Fruit fly (Drosophila melanogaster) whole organism, embryonic: ENCODE measurements around the gene 14-3-3epsilon.

ENCODE experiments used
- Aef1 ChIP-seq: fragments of 200-800 bp; sonication (Bioruptor generic); IDR thresholded peaks from 3 replicates; pipeline ENCODE4 v1.3.6; 2022; ENCODE audit warnings: missing biosample characterization, missing genetic modification characterization
- Atf-2 ChIP-seq: fragments of 200-800 bp; sonication (Bioruptor generic); optimal IDR thresholded peaks from 2 replicates; lab custom pipeline; 2016; ENCODE audit warnings: missing biosample characterization, missing genetic modification characterization
- Atf6 ChIP-seq: fragments of 200-800 bp; sonication (Bioruptor generic); IDR thresholded peaks from 2 replicates; pipeline ENCODE4 v1.3.6; 2022; ENCODE audit warnings: missing biosample characterization, missing genetic modification characterization
- Bgb ChIP-seq: fragments of 200-800 bp; sonication (Bioruptor generic); IDR thresholded peaks from 2 replicates; pipeline ENCODE4 v1.3.6; 2022; ENCODE audit warnings: missing biosample characterization, missing genetic modification characterization; ENCODE audit not compliant: partially characterized antibody
- C15 ChIP-seq: fragments of 200-800 bp; sonication (Bioruptor generic); IDR thresholded peaks from 3 replicates; pipeline ENCODE4 v1.3.6; 2022; ENCODE audit warnings: missing biosample characterization, missing genetic modification characterization
- CG11560 ChIP-seq: fragments of 200-800 bp; sonication (Bioruptor generic); IDR thresholded peaks from 3 replicates; pipeline ENCODE4 v1.3.6; 2022; ENCODE audit warnings: missing biosample characterization, missing genetic modification characterization
- CG11696 ChIP-seq: fragments of 200-800 bp; sonication (Bioruptor generic); IDR thresholded peaks from 2 replicates; pipeline ENCODE4 v1.3.6; 2022; ENCODE audit warnings: missing biosample characterization, missing genetic modification characterization
- CG11723 ChIP-seq: fragments of 200-800 bp; sonication (Bioruptor generic); optimal IDR thresholded peaks from 2 replicates; lab custom pipeline; 2017; ENCODE audit warnings: missing biosample characterization, mild to moderate bottlenecking, missing genetic modification characterization
- CG12299 ChIP-seq: fragments of 200-800 bp; sonication (Bioruptor generic); optimal IDR thresholded peaks from 2 replicates; lab custom pipeline; 2018; ENCODE audit warnings: missing biosample characterization, mild to moderate bottlenecking, missing genetic modification characterization
- CG2120 ChIP-seq: fragments of 200-800 bp; sonication (Bioruptor generic); optimal IDR thresholded peaks from 3 replicates; lab custom pipeline; 2016; ENCODE audit warnings: missing biosample characterization, missing genetic modification characterization
- CG2129 ChIP-seq: fragments of 200-800 bp; sonication (Bioruptor generic); IDR thresholded peaks from 2 replicates; pipeline ENCODE4 v1.3.6; 2022; ENCODE audit warnings: missing biosample characterization, missing genetic modification characterization; ENCODE audit not compliant: partially characterized antibody
- CG30431 ChIP-seq: fragments of 200-800 bp; sonication (Bioruptor generic); optimal IDR thresholded peaks from 2 replicates; lab custom pipeline; 2017; ENCODE audit warnings: missing biosample characterization, missing genetic modification characterization
- CG32532 ChIP-seq: fragments of 200-800 bp; sonication (Bioruptor generic); IDR thresholded peaks from 2 replicates; pipeline ENCODE4 v1.3.6; 2022; ENCODE audit warnings: missing biosample characterization, missing genetic modification characterization
- CG33213 ChIP-seq: fragments of 200-800 bp; sonication (Bioruptor generic); optimal IDR thresholded peaks from 3 replicates; lab custom pipeline; 2016; ENCODE audit warnings: missing biosample characterization, missing genetic modification characterization
- CG3726 ChIP-seq: fragments of 200-800 bp; sonication (Bioruptor generic); IDR thresholded peaks from 3 replicates; pipeline ENCODE4, ENCODE4 v1.3.6; 2022; ENCODE audit warnings: missing biosample characterization, missing genetic modification characterization
- CG4282 ChIP-seq: fragments of 200-800 bp; sonication (Bioruptor generic); optimal IDR thresholded peaks from 2 replicates; lab custom pipeline; 2016; ENCODE audit warnings: missing biosample characterization, missing genetic modification characterization
- CG4424 ChIP-seq: fragments of 200-800 bp; sonication (Bioruptor generic); optimal IDR thresholded peaks from 3 replicates; lab custom pipeline; 2016; ENCODE audit warnings: missing biosample characterization, missing genetic modification characterization
- CG7556 ChIP-seq: fragments of 200-800 bp; sonication (Bioruptor generic); optimal IDR thresholded peaks from 2 replicates; lab custom pipeline; 2017; ENCODE audit warnings: missing biosample characterization, mild to moderate bottlenecking, missing genetic modification characterization
- CG7963 ChIP-seq: fragments of 200-800 bp; sonication (Bioruptor generic); IDR thresholded peaks from 3 replicates; pipeline ENCODE4 v1.3.6; 2022; ENCODE audit warnings: missing biosample characterization, missing genetic modification characterization; ENCODE audit not compliant: partially characterized antibody
- CG7987 ChIP-seq: fragments of 200-800 bp; sonication (Bioruptor generic); optimal IDR thresholded peaks from 2 replicates; lab custom pipeline; 2018; ENCODE audit warnings: missing biosample characterization, mild to moderate bottlenecking, missing genetic modification characterization, moderate library complexity
- CG8290 ChIP-seq, 3 experiments: fragments of 200-800 bp; sonication (Bioruptor generic); optimal IDR thresholded peaks; 2 replicates each; lab custom pipeline; 2016 to 2019; ENCODE audit warnings: missing biosample characterization in 3 of 3, missing genetic modification characterization in 3 of 3, mild to moderate bottlenecking in 2 of 3, moderate library complexity in 1 of 3
- CG9437 ChIP-seq: fragments of 200-800 bp; sonication (Bioruptor generic); optimal IDR thresholded peaks from 2 replicates; lab custom pipeline; 2018; ENCODE audit warnings: missing biosample characterization, mild to moderate bottlenecking, missing genetic modification characterization
- HLHmδ ChIP-seq: fragments of 200-800 bp; sonication (Bioruptor generic); optimal IDR thresholded peaks from 2 replicates; lab custom pipeline; 2018; ENCODE audit warnings: missing biosample characterization, mild to moderate bottlenecking, missing genetic modification characterization, moderate library complexity
- Hr51 ChIP-seq, 2 experiments: fragments of 200-800 bp; sonication (Bioruptor generic); optimal IDR thresholded peaks; 2 replicates in 1 of 2; 3 replicates in 1 of 2; lab custom pipeline; 2016 to 2018; ENCODE audit warnings: missing biosample characterization in 2 of 2, missing genetic modification characterization in 2 of 2, mild to moderate bottlenecking in 1 of 2, moderate library complexity in 1 of 2
- Meics ChIP-seq: fragments of 200-800 bp; sonication (Bioruptor generic); optimal IDR thresholded peaks from 2 replicates; lab custom pipeline; 2017; ENCODE audit warnings: missing biosample characterization, mild to moderate bottlenecking, missing genetic modification characterization
- NFAT ChIP-seq: fragments of 200-800 bp; sonication (Bioruptor generic); IDR thresholded peaks from 2 replicates; pipeline ENCODE4 v1.3.6; 2022; ENCODE audit warnings: missing biosample characterization, missing genetic modification characterization
- Ptx1 ChIP-seq: fragments of 200-800 bp; sonication (Bioruptor generic); IDR thresholded peaks from 2 replicates; pipeline ENCODE4 v1.3.6; 2022; ENCODE audit warnings: missing biosample characterization, missing genetic modification characterization
- Side ChIP-seq: fragments of 200-800 bp; sonication (Bioruptor generic); optimal IDR thresholded peaks from 2 replicates; lab custom pipeline; 2016; ENCODE audit warnings: missing biosample characterization, missing genetic modification characterization
- Sin3A ChIP-seq: fragments of >200 bp; optimal IDR thresholded peaks from 2 replicates; lab custom pipeline; 2018
- Sox100B ChIP-seq: fragments of 200-800 bp; sonication (Bioruptor generic); optimal IDR thresholded peaks from 3 replicates; lab custom pipeline; 2018; ENCODE audit warnings: missing biosample characterization, mild to moderate bottlenecking, missing genetic modification characterization
- Stat92E ChIP-seq, 3 experiments: fragments of >200 bp in 2 of 3; fragments of 200-800 bp in 1 of 3; sonication (Bioruptor generic) in 1 of 3; optimal IDR thresholded peaks; 2 replicates each; lab custom pipeline; 2017 to 2019; ENCODE audit warnings: missing biosample characterization in 3 of 3, missing genetic modification characterization in 3 of 3, mild to moderate bottlenecking in 1 of 3, moderate library complexity in 1 of 3
- TFAM ChIP-seq: fragments of 200-800 bp; sonication (Bioruptor generic); optimal IDR thresholded peaks from 2 replicates; lab custom pipeline; 2017; ENCODE audit warnings: missing biosample characterization, missing genetic modification characterization, inconsistent platforms
- Xrp1 ChIP-seq: fragments of 200-800 bp; sonication (Bioruptor generic); IDR thresholded peaks from 2 replicates; pipeline ENCODE4 v1.3.6; 2022; ENCODE audit warnings: missing biosample characterization, missing genetic modification characterization
- al ChIP-seq: fragments of 200-800 bp; sonication (Bioruptor generic); IDR thresholded peaks from 2 replicates; pipeline ENCODE4 v1.3.6; 2022; ENCODE audit warnings: missing biosample characterization, missing genetic modification characterization
- cas ChIP-seq: fragments of 200-800 bp; sonication (Bioruptor generic); IDR thresholded peaks from 2 replicates; pipeline ENCODE4 v1.3.6; 2022; ENCODE audit warnings: missing biosample characterization, missing genetic modification characterization
- chinmo ChIP-seq: fragments of 200-800 bp; sonication (Bioruptor generic); IDR thresholded peaks from 4 replicates; pipeline ENCODE4 v1.3.6; 2022; ENCODE audit warnings: missing biosample characterization, missing genetic modification characterization; ENCODE audit not compliant: partially characterized antibody
- ci ChIP-seq: fragments of 200-800 bp; sonication (Bioruptor generic); IDR thresholded peaks from 3 replicates; pipeline ENCODE4 v1.3.6; 2022; ENCODE audit warnings: missing biosample characterization, missing genetic modification characterization
- cwo ChIP-seq: fragments of 200-800 bp; sonication (Bioruptor generic); optimal IDR thresholded peaks from 3 replicates; lab custom pipeline; 2017; ENCODE audit warnings: missing biosample characterization, missing genetic modification characterization, mild to moderate bottlenecking, moderate library complexity, missing genetic modification reagents
- dan ChIP-seq: fragments of 200-800 bp; sonication (Bioruptor generic); IDR thresholded peaks from 2 replicates; pipeline ENCODE4 v1.3.6; 2022; ENCODE audit warnings: missing biosample characterization, missing genetic modification characterization
- danr ChIP-seq: fragments of 200-800 bp; sonication (Bioruptor generic); IDR thresholded peaks from 2 replicates; pipeline ENCODE4 v1.3.6; 2022; ENCODE audit warnings: missing biosample characterization, missing genetic modification characterization
- gce ChIP-seq: fragments of 200-800 bp; sonication (Bioruptor generic); IDR thresholded peaks from 3 replicates; pipeline ENCODE4 v1.3.6; 2022; ENCODE audit warnings: missing biosample characterization, missing genetic modification characterization
- gcm ChIP-seq: fragments of 200-800 bp; sonication (Bioruptor generic); optimal IDR thresholded peaks from 2 replicates; lab custom pipeline; 2019; ENCODE audit warnings: missing biosample characterization, mild to moderate bottlenecking, missing genetic modification characterization, moderate library complexity
- gt ChIP-seq: fragments of 200-800 bp; sonication (Bioruptor generic); IDR thresholded peaks from 2 replicates; pipeline ENCODE4 v1.3.6; 2022; ENCODE audit warnings: missing biosample characterization, missing genetic modification characterization
- lbe ChIP-seq: fragments of 200-800 bp; sonication (Bioruptor generic); optimal IDR thresholded peaks from 2 replicates; lab custom pipeline; 2016; ENCODE audit warnings: missing biosample characterization, mild to moderate bottlenecking, missing genetic modification characterization
- nom ChIP-seq: fragments of 200-800 bp; sonication (Bioruptor generic); optimal IDR thresholded peaks from 2 replicates; lab custom pipeline; 2017; ENCODE audit warnings: missing biosample characterization, missing genetic modification characterization, mild to moderate bottlenecking, moderate library complexity, missing genetic modification reagents
- prd ChIP-seq, 3 experiments: fragments of >200 bp in 2 of 3; fragments of 200-800 bp in 1 of 3; sonication (Bioruptor generic) in 1 of 3; optimal IDR thresholded peaks in 2 of 3; IDR thresholded peaks in 1 of 3; 2 replicates in 2 of 3; 3 replicates in 1 of 3; pipeline versions ENCODE4 v1.3.6 to Lab custom; 2017 to 2022; ENCODE audit warnings: missing biosample characterization in 1 of 3, missing genetic modification characterization in 1 of 3
- seq ChIP-seq: fragments of 200-800 bp; sonication (Bioruptor generic); IDR thresholded peaks from 2 replicates; pipeline ENCODE4 v1.3.6; 2022; ENCODE audit warnings: missing biosample characterization, missing genetic modification characterization
- sima ChIP-seq: fragments of 200-800 bp; sonication (Bioruptor generic); optimal IDR thresholded peaks from 2 replicates; lab custom pipeline; 2016; ENCODE audit warnings: missing biosample characterization, missing genetic modification characterization
- sr ChIP-seq: fragments of 200-800 bp; sonication (Bioruptor generic); IDR thresholded peaks from 3 replicates; pipeline ENCODE4 v1.3.6; 2022; ENCODE audit warnings: missing biosample characterization, missing genetic modification characterization
- stc ChIP-seq: fragments of 200-800 bp; sonication (Bioruptor generic); IDR thresholded peaks from 2 replicates; pipeline ENCODE4 v1.3.6; 2022; ENCODE audit warnings: missing biosample characterization, missing genetic modification characterization

Gene 14-3-3epsilon

DNA sequence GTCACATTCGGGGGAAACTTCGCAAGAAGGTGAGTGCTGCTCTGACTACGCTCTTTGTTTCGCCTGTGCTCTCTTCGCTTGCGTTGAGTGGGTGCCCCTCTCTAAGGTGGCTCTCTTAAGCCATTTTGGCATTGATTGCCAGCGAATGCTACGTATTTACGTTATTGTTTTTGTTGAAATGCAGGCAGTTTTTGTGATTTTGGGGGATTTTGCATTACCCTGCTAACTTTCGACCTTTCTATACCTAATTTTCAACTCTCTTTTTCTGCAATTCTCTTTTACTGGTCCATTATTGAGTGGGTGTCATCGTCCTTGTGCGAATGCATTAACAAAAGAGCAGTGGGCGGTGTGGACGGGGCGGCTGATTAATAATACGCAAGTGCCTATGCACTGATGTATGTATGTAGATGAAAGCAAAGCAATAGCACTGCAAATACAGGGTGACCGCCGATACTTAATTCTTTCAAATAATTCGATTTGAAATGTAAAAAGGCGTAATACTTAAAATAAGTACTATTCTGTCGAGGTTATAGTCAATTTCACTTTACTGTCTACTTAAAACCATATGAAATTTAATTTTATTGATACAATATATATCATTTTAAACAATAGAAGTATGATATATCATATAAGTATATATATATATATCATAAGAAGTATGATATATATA lies 32.9 kb downstream of the 14-3-3epsilon start (continued):
- TF ChIP-seq CG30431 (GFP tag; lab: Kevin White, UChicago) (no peak), Meics (no peak), CG11723 (GFP tag; lab: Kevin White, UChicago) (no peak), CG11560 (tag; lab: Robert Waterston, UW) (no peak), chinmo (peak; percentile 82; the same call in 2 of the 4 replicates), CG9437 (GFP tag; lab: Kevin White, UChicago) (peak; percentile 81), Stat92E (GFP tag; optimal IDR thresholded peaks at IDR 0.05; lab: Kevin White, UChicago) (no peak), gt (GFP tag; lab: Robert Waterston, UW) (no peak), Ptx1 (GFP tag; lab: Robert Waterston, UW) (no peak), CG12299 (tag; lab: Kevin White, UChicago) (no peak), Sox100B (GFP tag; lab: Kevin White, UChicago) (no peak), CG11696 (GFP tag; lab: Robert Waterston, UW) (no peak), HLHmδ (GFP tag; lab: Kevin White, UChicago) (peak; percentile 44), nom (GFP tag; lab: Kevin White, UChicago) (peak; percentile 55), CG4282 (no peak), sima (GFP tag; lab: Kevin White, UChicago) (no peak), Sin3A (lab: Kevin White, UChicago) (no peak), Aef1 (no peak), gce (GFP tag; lab: Robert Waterston, UW) (no peak), Hr51 (GFP tag; optimal IDR thresholded peaks at IDR 0.05; lab: Kevin White, UChicago) (peak in 1 of 2 experiments; percentile 0), prd (optimal IDR thresholded peaks at IDR 0.05; lab: Kevin White, UChicago) (no peak), prd (GFP tag; IDR thresholded peaks at IDR 0.05; lab: Robert Waterston, UW) (no peak), CG7556 (GFP tag; lab: Kevin White, UChicago) (no peak), TFAM (GFP tag; lab: Kevin White, UChicago) (no peak), CG7987 (GFP tag; lab: Kevin White, UChicago) (no peak), cas (no peak), lbe (GFP tag; lab: Kevin White, UChicago) (no peak), seq (GFP tag; lab: Robert Waterston, UW) (no peak), CG7963 (GFP tag; lab: Robert Waterston, UW) (no peak), Atf-2 (GFP tag; lab: Kevin White, UChicago) (no peak), al (GFP tag; lab: Robert Waterston, UW) (no peak), dan (GFP tag; lab: Robert Waterston, UW) (no peak), sr (peak; percentile 63; the same call in 2 of the 3 replicates), gcm (GFP tag; lab: Kevin White, UChicago) (no peak), CG33213 (GFP tag; lab: Kevin White, UChicago) (no peak), Side (GFP tag; lab: Kevin White, UChicago) (no peak), CG3726 (GFP tag; lab: Robert Waterston, UW) (no peak), CG2120 (no peak), danr (GFP tag; lab: Robert Waterston, UW) (no peak), Xrp1 (no peak), NFAT (GFP tag; lab: Robert Waterston, UW) (no peak), C15 (GFP tag; lab: Robert Waterston, UW) (no peak), Atf6 (GFP tag; lab: Robert Waterston, UW) (no peak), ci (GFP tag; lab: Robert Waterston, UW) (0 out of 3 replicates have a peak, but pooled peaks have one; percentile 32), CG32532 (GFP tag; lab: Robert Waterston, UW) (peak; percentile 25; the same call in 1 of the 2 replicates), CG4424 (no peak), Bgb (GFP tag; lab: Robert Waterston, UW) (no peak), cwo (no peak), CG8290 (GFP tag; optimal IDR thresholded peaks at IDR 0.05; lab: Kevin White, UChicago) (no peak), CG8290 (tag; optimal IDR thresholded peaks at IDR 0.05; lab: Kevin White, UChicago) (no peak), stc (GFP tag; lab: Robert Waterston, UW) (no peak; the same call in 1 of the 2 replicates), CG2129 (GFP tag; lab: Robert Waterston, UW) (no peak)
